Worm (Caenorhabditis elegans) whole organism, early embryonic: Measurements from ENCODE around the gene lat-1.

Experiments
- B0310.2 ChIP-seq: sonication (generic microtip); optimal IDR thresholded peaks from 2 replicates; lab custom pipeline; 2016; ENCODE audit warnings: mild to moderate bottlenecking, missing genetic modification characterization, missing compliant biosample characterization
- F13C5.2 ChIP-seq: sonication (generic microtip); optimal IDR thresholded peaks from 2 replicates; lab custom pipeline; 2017; ENCODE audit warnings: mild to moderate bottlenecking, missing genetic modification characterization, inconsistent platforms, missing compliant biosample characterization
- aly-1 ChIP-seq: sonication (generic microtip); optimal IDR thresholded peaks from 2 replicates; lab custom pipeline; 2016; ENCODE audit warnings: missing genetic modification characterization, missing compliant biosample characterization
- ama-1 ChIP-seq: fragments of 150-350 bp; optimal IDR thresholded peaks from 2 replicates; lab custom pipeline; 2014
- ceh-13 ChIP-seq: fragments of 200-800 bp; sonication (Bioruptor generic); optimal IDR thresholded peaks from 2 replicates; lab custom pipeline; 2018; ENCODE audit warnings: mild to moderate bottlenecking, missing genetic modification characterization, missing compliant biosample characterization
- ceh-36 ChIP-seq: sonication (generic microtip); optimal IDR thresholded peaks from 2 replicates; lab custom pipeline; 2016; ENCODE audit warnings: missing genetic modification characterization, inconsistent platforms, missing compliant biosample characterization
- ets-7 ChIP-seq: sonication (generic microtip); optimal IDR thresholded peaks from 2 replicates; lab custom pipeline; 2016; ENCODE audit warnings: missing genotype, missing genetic modification characterization, missing compliant biosample characterization
- flt-1 ChIP-seq: fragments of 200-800 bp; sonication (Bioruptor generic); IDR thresholded peaks from 2 replicates; pipeline ENCODE4 v1.3.6; 2022; ENCODE audit warnings: missing genetic modification characterization, missing compliant biosample characterization
- hmbx-1 ChIP-seq: sonication (generic microtip); optimal IDR thresholded peaks from 2 replicates; lab custom pipeline; 2016; ENCODE audit warnings: mild to moderate bottlenecking, missing genetic modification characterization, missing compliant biosample characterization
- hmg-4 ChIP-seq: fragments of 200-800 bp; sonication (Bioruptor generic); optimal IDR thresholded peaks from 2 replicates; lab custom pipeline; 2018; ENCODE audit warnings: mild to moderate bottlenecking, missing genetic modification characterization, missing compliant biosample characterization
- hnd-1 ChIP-seq: sonication (generic microtip); optimal IDR thresholded peaks from 2 replicates; lab custom pipeline; 2016; ENCODE audit warnings: missing genetic modification characterization, missing compliant biosample characterization
- pes-1 ChIP-seq: fragments of 200-800 bp; sonication (Bioruptor generic); IDR thresholded peaks from 2 replicates; pipeline ENCODE4 v1.3.6; 2022; ENCODE audit warnings: missing genetic modification reagents, missing genetic modification characterization, missing compliant biosample characterization
- scrt-1 ChIP-seq: fragments of 200-800 bp; sonication (Bioruptor generic); IDR thresholded peaks from 2 replicates; pipeline ENCODE4 v1.3.6; 2022; ENCODE audit warnings: missing genetic modification characterization, missing compliant biosample characterization
- sea-1 ChIP-seq: fragments of 200-800 bp; sonication (Bioruptor generic); conservative IDR thresholded peaks from 2 replicates; pipeline ENCODE4 v1.3.6; 2022; ENCODE audit warnings: missing genetic modification characterization, missing compliant biosample characterization
- tbx-11 ChIP-seq: fragments of 200-800 bp; sonication (Bioruptor generic); IDR thresholded peaks from 2 replicates; pipeline ENCODE4 v1.3.6; 2022; ENCODE audit warnings: missing genetic modification characterization, missing compliant biosample characterization
- tbx-37 ChIP-seq: fragments of 200-800 bp; sonication (Bioruptor generic); conservative IDR thresholded peaks from 2 replicates; pipeline ENCODE4 v1.3.6; 2022; ENCODE audit warnings: missing genetic modification reagents, missing genetic modification characterization, missing compliant biosample characterization
- tra-4 ChIP-seq: sonication (generic microtip); optimal IDR thresholded peaks from 2 replicates; lab custom pipeline; 2017; ENCODE audit warnings: missing genetic modification characterization, missing compliant biosample characterization

The lat-1 gene

DNA sequence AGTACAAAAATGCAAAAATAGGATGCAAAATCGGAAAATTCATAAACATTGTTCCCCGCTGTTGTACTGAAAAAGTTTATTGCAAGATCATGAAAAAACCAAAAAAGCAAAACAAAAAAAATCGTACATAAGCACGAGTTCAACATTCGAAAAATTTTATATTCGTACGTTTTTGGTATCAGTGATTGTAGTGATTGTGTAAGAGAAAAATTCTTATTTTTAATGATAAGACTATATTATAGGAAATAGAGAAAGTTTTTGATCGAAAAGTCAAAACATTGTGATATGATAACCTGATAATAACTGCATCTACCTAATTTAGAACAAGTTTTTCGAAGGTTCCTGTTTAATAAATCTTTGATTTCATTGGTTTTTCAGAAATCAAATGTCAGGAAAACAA, 20.7 kb downstream of the lat-1 start:
- TF ChIP-seq hmg-4 (GFP tag; lab: Kevin White, UChicago) = no peak

DNA sequence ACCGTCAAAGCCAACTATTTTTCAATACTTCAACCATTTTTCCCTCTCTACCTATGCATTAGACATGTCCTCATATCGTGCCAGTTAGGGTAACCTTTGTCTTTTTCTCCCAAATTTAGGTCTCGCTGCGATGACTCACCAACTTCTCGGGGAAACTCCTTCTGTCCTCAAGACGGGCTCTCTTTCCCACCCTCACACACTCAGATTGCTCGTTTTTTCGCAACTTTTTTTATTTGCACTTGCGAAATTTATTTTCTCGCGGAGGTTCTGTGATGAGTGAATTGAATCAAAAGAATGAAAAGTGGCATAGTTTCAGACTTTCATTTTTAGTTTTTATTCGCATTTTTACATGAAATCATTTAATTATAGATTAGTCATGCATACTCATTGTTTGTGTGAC, 23.7 kb downstream of the lat-1 start:
- TF ChIP-seq hnd-1 (tag; lab: Kevin White, UChicago) (no peak), sea-1 (GFP tag; lab: Robert Waterston, UW) (no peak), flt-1 (no peak), ceh-36 (no peak), hmg-4 (GFP tag; lab: Kevin White, UChicago) (no peak), tra-4 (tag; lab: Kevin White, UChicago) (no peak), ama-1 (no peak), hmbx-1 (no peak)

DNA sequence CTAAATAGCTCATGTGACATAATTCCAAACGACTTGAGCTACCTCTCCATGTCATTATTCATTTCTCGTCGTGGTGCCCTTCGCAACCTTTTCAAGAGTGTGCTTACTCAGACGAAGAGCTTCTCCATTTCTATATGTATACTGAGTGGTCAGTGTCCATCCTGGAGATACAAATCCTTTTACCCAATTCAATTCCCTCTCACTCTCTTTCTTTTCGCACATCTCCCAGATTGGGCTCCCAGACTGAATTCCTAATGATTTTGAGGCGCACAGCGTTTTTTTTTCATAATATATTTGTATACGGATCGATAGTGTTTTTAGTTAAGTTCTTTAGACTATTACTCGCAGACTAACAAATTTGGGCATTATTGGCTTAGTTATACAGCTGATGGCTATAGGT, 24.3 kb downstream of the lat-1 start:
- TF ChIP-seq tbx-37 (no peak), ceh-36 (no peak), F13C5.2 (tag; lab: Kevin White, UChicago) (no peak), hnd-1 (tag; lab: Kevin White, UChicago) (no peak), flt-1 (no peak), ceh-13 (GFP tag; lab: Kevin White, UChicago) (no peak), pes-1 (GFP tag; lab: Robert Waterston, UW) (no peak), tra-4 (tag; lab: Kevin White, UChicago) (no peak), aly-1 (tag; lab: Kevin White, UChicago) (no peak), ets-7 (tag; lab: Kevin White, UChicago) (no peak), B0310.2 (tag; lab: Kevin White, UChicago) (no peak), ama-1 (no peak), hmbx-1 (no peak), tbx-11 (GFP tag; lab: Robert Waterston, UW) (no peak), scrt-1 (GFP tag; lab: Robert Waterston, UW) (no peak), sea-1 (GFP tag; lab: Robert Waterston, UW) (no peak), hmg-4 (GFP tag; lab: Kevin White, UChicago) (no peak)

DNA sequence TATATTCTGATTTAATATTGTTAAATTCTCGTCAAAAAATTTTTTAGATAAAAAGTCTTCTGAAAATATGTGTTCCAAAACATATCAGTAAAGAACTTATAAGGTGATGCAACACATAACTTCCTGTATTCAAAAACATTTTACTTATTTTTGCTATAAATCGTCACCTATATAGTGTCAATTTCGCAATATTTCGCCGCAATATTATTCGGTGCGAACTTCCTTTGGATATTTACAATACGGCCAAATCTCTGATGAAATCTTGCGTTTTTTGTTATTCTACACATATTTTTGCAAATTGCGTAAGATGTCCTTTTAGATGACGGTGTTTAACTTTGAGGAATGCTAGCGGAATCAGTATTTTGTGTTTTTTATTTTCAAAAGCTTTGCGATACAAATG, 24.8 kb downstream of the lat-1 start:
- TF ChIP-seq scrt-1 (GFP tag; lab: Robert Waterston, UW) (no peak), hmg-4 (GFP tag; lab: Kevin White, UChicago) (no peak), ama-1 (no peak)

DNA sequence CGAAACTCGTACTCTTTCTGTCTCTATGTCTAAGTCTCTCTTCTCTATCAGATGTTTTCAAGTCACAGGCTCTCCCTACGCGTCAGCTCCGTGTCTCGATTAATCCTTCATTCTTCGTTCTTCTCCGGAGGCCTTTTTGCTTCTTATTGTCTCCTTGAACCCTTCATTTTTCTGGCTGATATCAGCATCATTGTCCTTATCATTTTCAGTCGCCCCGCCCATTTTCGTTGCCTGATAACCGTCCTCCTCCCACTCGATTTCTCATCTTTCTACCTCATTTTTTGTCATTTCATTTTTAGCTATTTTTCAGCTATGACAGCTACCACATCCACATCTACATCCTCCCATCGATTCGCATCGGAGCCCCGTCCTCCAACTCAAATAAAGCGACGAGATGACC, 25.5 kb downstream of the lat-1 start, which contains the start of gene B0457.6:
TSS of gene B0457.6 (plus strand) at position 284 of the 400 bp plus-strand sequence.
- TF ChIP-seq ets-7 (tag; lab: Kevin White, UChicago) (no peak), hnd-1 (tag; lab: Kevin White, UChicago) (no peak), flt-1 (no peak), ceh-36 (no peak), hmbx-1 (no peak), ceh-13 (GFP tag; lab: Kevin White, UChicago) (no peak)

DNA sequence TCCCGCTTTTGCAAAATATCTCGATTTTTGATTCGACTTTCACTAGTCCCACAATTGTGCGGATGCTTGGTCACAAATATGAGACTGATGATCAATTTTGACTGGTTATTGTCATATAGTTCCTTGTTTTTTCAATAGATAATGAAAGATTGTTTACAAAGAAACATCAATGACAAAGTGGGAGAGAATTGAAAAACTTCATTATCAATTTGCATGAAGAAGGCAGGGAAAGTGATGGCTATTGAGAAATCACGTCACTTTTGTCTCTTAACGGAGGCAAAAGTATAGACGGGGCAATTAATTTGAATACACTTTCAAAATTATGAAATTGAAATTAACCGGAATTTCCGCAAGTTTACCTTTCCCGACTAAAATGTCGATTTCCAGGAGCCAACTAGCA, 26.5 kb downstream of the lat-1 start:
- TF ChIP-seq ceh-13 (GFP tag; lab: Kevin White, UChicago) (no peak), hnd-1 (tag; lab: Kevin White, UChicago) (no peak), ets-7 (tag; lab: Kevin White, UChicago) (no peak), tra-4 (tag; lab: Kevin White, UChicago) (no peak), F13C5.2 (tag; lab: Kevin White, UChicago) (no peak), pes-1 (GFP tag; lab: Robert Waterston, UW) (no peak), tbx-37 (no peak), aly-1 (tag; lab: Kevin White, UChicago) (no peak), ama-1 (no peak), hmg-4 (GFP tag; lab: Kevin White, UChicago) (no peak), flt-1 (no peak), tbx-11 (GFP tag; lab: Robert Waterston, UW) (no peak), scrt-1 (GFP tag; lab: Robert Waterston, UW) (no peak), hmbx-1 (no peak), sea-1 (GFP tag; lab: Robert Waterston, UW) (no peak), B0310.2 (tag; lab: Kevin White, UChicago) (no peak), ceh-36 (no peak)

DNA sequence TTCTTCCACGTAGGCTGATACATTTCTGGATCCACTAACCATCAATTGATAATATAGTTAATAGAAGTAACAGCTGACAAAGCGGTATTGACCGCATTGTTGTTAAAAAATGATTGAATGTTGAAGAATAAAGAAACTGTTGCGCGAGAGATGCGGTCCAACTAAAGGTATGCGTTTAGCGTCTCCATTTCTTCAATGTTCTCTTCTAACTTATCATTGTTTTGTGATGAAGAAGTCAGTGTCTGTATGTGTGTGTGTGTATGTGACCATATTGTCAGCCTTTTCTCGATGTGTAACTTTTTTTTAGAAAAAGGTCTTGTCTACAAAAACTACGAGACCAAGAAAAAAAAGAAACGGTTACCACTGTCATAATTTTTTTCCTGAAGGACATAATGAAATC, 29.8 kb downstream of the lat-1 start, which contains the start of gene B0457.2:
TSS of gene B0457.2 (minus strand) at position 101 of the 400 bp plus-strand sequence.
- TF ChIP-seq hmbx-1 (no peak), hnd-1 (tag; lab: Kevin White, UChicago) (no peak), F13C5.2 (tag; lab: Kevin White, UChicago) (no peak), sea-1 (GFP tag; lab: Robert Waterston, UW) (no peak), ets-7 (tag; lab: Kevin White, UChicago) (no peak), ama-1 (no peak), scrt-1 (GFP tag; lab: Robert Waterston, UW) (no peak), flt-1 (no peak)

DNA sequence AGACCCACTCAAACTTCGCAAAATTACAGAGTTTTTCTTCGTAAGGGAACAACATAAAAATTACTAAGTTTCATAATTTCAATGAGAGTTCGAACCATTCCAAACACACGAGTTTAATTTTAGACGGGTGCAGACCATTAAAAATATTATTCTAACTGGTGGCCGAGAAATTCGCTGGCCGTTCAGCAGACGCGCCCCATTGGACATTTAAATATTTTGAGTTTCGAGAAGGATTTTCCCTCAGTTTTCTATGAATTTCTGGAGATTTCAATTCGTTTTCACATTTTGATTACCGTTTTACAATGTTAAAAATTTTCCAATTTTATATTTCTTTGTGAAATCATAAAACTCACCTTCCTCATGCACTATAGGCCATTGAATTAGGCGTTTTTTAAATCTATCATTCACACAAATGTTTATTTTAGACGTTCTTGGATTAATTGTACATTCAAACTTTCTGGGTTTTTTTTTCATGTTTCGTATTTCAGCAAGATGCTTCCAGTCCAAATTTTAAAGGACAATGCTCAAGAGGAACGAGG, 30.7 kb downstream of the lat-1 start, which contains the start of gene cct-2:
TSS of gene cct-2 (plus strand) at position 489 of the 539 bp plus-strand sequence.
- TF ChIP-seq ama-1 = no peak
- peak; percentile 52; the same call in 1 of the 2 replicates for TF ChIP-seq flt-1
- TF ChIP-seq pes-1 (GFP tag; lab: Robert Waterston, UW) = no peak
- no peak for TF ChIP-seq hmg-4 (GFP tag; lab: Kevin White, UChicago)
- TF ChIP-seq ets-7 (tag; lab: Kevin White, UChicago) = peak; percentile 25

DNA sequence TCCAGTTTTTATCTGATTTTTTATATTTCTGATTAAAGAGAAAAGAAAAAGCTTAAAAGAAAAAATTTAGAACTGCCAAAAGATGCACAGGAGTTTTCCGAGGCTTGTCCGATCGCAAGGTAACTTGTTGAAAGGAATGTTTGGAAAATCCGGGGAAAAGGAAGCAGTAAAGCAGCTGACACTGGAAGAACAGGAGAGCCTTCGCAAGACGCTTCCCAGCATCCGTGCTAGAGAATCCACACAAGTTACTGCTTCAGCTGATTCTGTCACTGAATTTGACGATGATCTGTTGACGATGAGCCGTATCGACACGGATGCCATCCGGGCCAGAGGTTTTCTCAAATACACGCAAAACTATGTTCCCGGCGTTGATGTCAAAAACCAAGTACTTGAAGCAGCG, 33.1 kb downstream of the lat-1 start, which contains the start of gene mrpl-50:
TSS of gene mrpl-50 (plus strand) at position 71 of the 400 bp plus-strand sequence.
- TF ChIP-seq tra-4 (tag; lab: Kevin White, UChicago) (peak; percentile 22), B0310.2 (tag; lab: Kevin White, UChicago) (no peak)
